Worm (Caenorhabditis elegans) whole organism, L4 larva: ENCODE results near the gene mam-6.

Experiments
- ZK546.5 ChIP-seq, 2 experiments: sonication (generic microtip); optimal IDR thresholded peaks; 2 replicates each; lab custom pipeline; 2017; ENCODE audit warnings: missing biosample characterization in 2 of 2, missing genetic modification characterization in 2 of 2
- ama-1 ChIP-seq: fragments of 150-350 bp; optimal IDR thresholded peaks from 2 replicates; lab custom pipeline; 2014; ENCODE audit warnings: inconsistent platforms, mixed read lengths
- dpl-1 ChIP-seq: fragments of 150-350 bp; optimal IDR thresholded peaks from 2 replicates; lab custom pipeline; 2014; ENCODE audit warnings: missing biosample characterization, missing genetic modification reagents, missing genetic modification characterization
- fkh-10 ChIP-seq: fragments of 150-350 bp; optimal IDR thresholded peaks from 2 replicates; lab custom pipeline; 2014; ENCODE audit warnings: missing biosample characterization, missing genetic modification reagents, missing genetic modification characterization
- lin-39 ChIP-seq: fragments of 150-350 bp; optimal IDR thresholded peaks from 2 replicates; lab custom pipeline; 2014; ENCODE audit warnings: missing biosample characterization, missing genetic modification reagents, missing genetic modification characterization
- mes-2 ChIP-seq: sonication (generic microtip); optimal IDR thresholded peaks from 2 replicates; lab custom pipeline; 2016; ENCODE audit warnings: missing genotype, mild to moderate bottlenecking, missing genetic modification characterization, missing compliant biosample characterization; ENCODE audit not compliant: poor library complexity, severe bottlenecking
- nhr-10 ChIP-seq: fragments of 150-350 bp; optimal IDR thresholded peaks from 2 replicates; lab custom pipeline; 2014; ENCODE audit warnings: missing biosample characterization, missing genetic modification characterization
- nhr-11 ChIP-seq: fragments of 150-350 bp; optimal IDR thresholded peaks from 2 replicates; lab custom pipeline; 2014; ENCODE audit warnings: missing biosample characterization, missing genetic modification characterization
- nhr-77 ChIP-seq: fragments of 150-350 bp; optimal IDR thresholded peaks from 2 replicates; lab custom pipeline; 2014; ENCODE audit warnings: missing biosample characterization, missing genetic modification characterization
- pqm-1 ChIP-seq: sonication (generic microtip); optimal IDR thresholded peaks from 2 replicates; lab custom pipeline; 2017; ENCODE audit warnings: missing biosample characterization, missing genetic modification characterization
- unc-39 ChIP-seq: sonication (generic microtip); optimal IDR thresholded peaks from 2 replicates; lab custom pipeline; 2017; ENCODE audit warnings: missing biosample characterization, missing genetic modification characterization
- zfp-3 ChIP-seq: fragments of 200-800 bp; sonication (Bioruptor generic); conservative IDR thresholded peaks from 2 replicates; pipeline ENCODE4 v1.3.6; 2022; ENCODE audit warnings: missing genetic modification reagents, missing genetic modification characterization, missing compliant biosample characterization

ce11 chrX:15060303-15060702 is 8.8 kb downstream of the mam-6 start, which contains the start of gene fbxa-96:
- TF ChIP-seq nhr-77 (tag; lab: Kevin White, UChicago), result no peak
- no peak for TF ChIP-seq dpl-1 (GFP tag; lab: Kevin White, UChicago)
- TF ChIP-seq ama-1 (lab: Kevin White, UChicago), result no peak
- TF ChIP-seq zfp-3 (GFP tag; lab: Robert Waterston, UW), result no peak
- no peak for TF ChIP-seq ZK546.5 (tag; optimal IDR thresholded peaks at IDR 0.05; lab: Kevin White, UChicago)
- no peak for TF ChIP-seq lin-39 (tag; lab: Kevin White, UChicago)
- TF ChIP-seq mes-2 (tag; lab: Kevin White, UChicago), result no peak
- no peak for TF ChIP-seq fkh-10 (GFP tag; lab: Kevin White, UChicago)
- no peak for TF ChIP-seq nhr-10
- no peak for TF ChIP-seq pqm-1 (tag; lab: Kevin White, UChicago)
- no peak for TF ChIP-seq unc-39 (tag; lab: Kevin White, UChicago)
- TF ChIP-seq nhr-11 (tag; lab: Kevin White, UChicago), result no peak
